In the genomic region with DNA sequence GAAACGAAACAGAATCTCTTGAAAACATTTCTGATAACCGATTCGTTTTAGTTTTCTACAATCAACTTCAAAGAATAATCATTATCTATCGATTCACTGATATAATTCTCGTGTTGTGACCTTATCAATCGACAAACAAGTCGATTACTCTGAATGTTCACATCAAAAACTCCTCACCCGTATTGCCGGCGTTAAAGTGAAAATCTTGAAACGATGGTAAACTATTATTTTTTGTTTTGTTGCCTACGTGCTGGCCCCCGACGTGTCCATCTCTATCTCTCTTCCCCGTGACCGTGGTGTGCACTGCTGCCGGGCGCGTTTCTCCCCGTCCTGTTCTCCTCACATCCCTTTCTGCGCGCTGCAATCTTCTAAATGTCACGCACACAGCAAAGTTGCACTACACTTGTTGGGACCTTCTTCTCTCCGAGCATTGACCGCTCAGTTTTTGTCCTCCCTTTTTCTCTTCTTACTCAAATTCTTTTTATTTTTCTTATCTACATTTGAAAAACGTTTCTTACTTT, we compare ENCODE assay signal across 7 worm cellular contexts.
TF ChIP-seq lines count a peak whose summit lies in the region.

No protein-coding gene starts in this region.

TF ChIP-seq in whole organism, L1 larva, 84 proteins besides CTCF, POLR2A, EP300 and RAD21 (continues in another document):
- TF ChIP-seq lin-39 (tag; optimal IDR thresholded peaks at IDR 0.05; lab: Kevin White, UChicago) (no peak), ztf-4 (tag; optimal IDR thresholded peaks at IDR 0.05; lab: Kevin White, UChicago) (peak; percentile 31), nhr-12 (tag; optimal IDR thresholded peaks at IDR 0.05; lab: Kevin White, UChicago) (no peak), ztf-11 (tag; optimal IDR thresholded peaks at IDR 0.05; lab: Kevin White, UChicago) (no peak), ceh-88 (GFP tag; IDR thresholded peaks at IDR 0.05; lab: Robert Waterston, UW) (peak; percentile 31; the same call in 1 of the 2 replicates), ceh-82 (tag; optimal IDR thresholded peaks at IDR 0.05; lab: Kevin White, UChicago) (peak in 1 of 3 experiments; percentile 65), sptf-1 (tag; optimal IDR thresholded peaks at IDR 0.05; lab: Kevin White, UChicago) (no peak), xbp-1 (tag; optimal IDR thresholded peaks at IDR 0.05; lab: Kevin White, UChicago) (no peak), vab-15 (tag; optimal IDR thresholded peaks at IDR 0.05; lab: Kevin White, UChicago) (no peak), lin-13 (GFP tag; optimal IDR thresholded peaks at IDR 0.05; lab: Kevin White, UChicago) (no peak), nhr-90 (tag; optimal IDR thresholded peaks at IDR 0.05; lab: Kevin White, UChicago; ENCODE audit: poor library complexity) (peak; percentile 35), nhr-76 (tag; optimal IDR thresholded peaks at IDR 0.05; lab: Kevin White, UChicago) (no peak)

TF ChIP-seq in whole organism, L2 larva, 48 proteins besides CTCF, POLR2A, EP300 and RAD21 (continues in another document):
- TF ChIP-seq nhr-25 (tag; optimal IDR thresholded peaks at IDR 0.05; lab: Kevin White, UChicago): peak; percentile 34
- no peak for TF ChIP-seq lin-39 (tag; optimal IDR thresholded peaks at IDR 0.05; lab: Kevin White, UChicago)
- no peak for TF ChIP-seq skn-1 (tag; optimal IDR thresholded peaks at IDR 0.05; lab: Kevin White, UChicago)
- TF ChIP-seq zag-1 (tag; optimal IDR thresholded peaks at IDR 0.05; lab: Kevin White, UChicago): peak; percentile 10
- peak; percentile 21 for TF ChIP-seq ztf-4 (tag; optimal IDR thresholded peaks at IDR 0.05; lab: Kevin White, UChicago)
- no peak for TF ChIP-seq elt-1 (tag; optimal IDR thresholded peaks at IDR 0.05; lab: Kevin White, UChicago)
- no peak for TF ChIP-seq dmd-4 (tag; optimal IDR thresholded peaks at IDR 0.05; lab: Kevin White, UChicago)
- peak; percentile 11 for TF ChIP-seq crh-2 (tag; optimal IDR thresholded peaks at IDR 0.05; lab: Kevin White, UChicago)
- TF ChIP-seq unc-39 (tag; optimal IDR thresholded peaks at IDR 0.05; lab: Kevin White, UChicago): no peak
- TF ChIP-seq ceh-16 (tag; optimal IDR thresholded peaks at IDR 0.05; lab: Kevin White, UChicago): no peak
- peak; percentile 18 for TF ChIP-seq sma-9 (GFP tag; optimal IDR thresholded peaks at IDR 0.05; lab: Kevin White, UChicago)
- no peak for TF ChIP-seq sma-9 (tag; optimal IDR thresholded peaks at IDR 0.05; lab: Kevin White, UChicago)
- peak; percentile 48 for TF ChIP-seq sma-3 (GFP tag; optimal IDR thresholded peaks at IDR 0.05; lab: Kevin White, UChicago)

TF ChIP-seq in whole organism, L3 larva, 47 proteins besides CTCF, POLR2A, EP300 and RAD21 (continues in another document):
- TF ChIP-seq nhr-25 (tag; optimal IDR thresholded peaks at IDR 0.05; lab: Kevin White, UChicago) (no peak), nhr-12 (tag; optimal IDR thresholded peaks at IDR 0.05; lab: Kevin White, UChicago) (no peak), lsy-12 (tag; optimal IDR thresholded peaks at IDR 0.05; lab: Kevin White, UChicago) (no peak), hmg-11 (tag; optimal IDR thresholded peaks at IDR 0.05; lab: Kevin White, UChicago) (no peak), tbx-2 (tag; optimal IDR thresholded peaks at IDR 0.05; lab: Kevin White, UChicago) (peak; percentile 24), ceh-82 (tag; optimal IDR thresholded peaks at IDR 0.05; lab: Kevin White, UChicago) (no peak), sea-2 (GFP tag; optimal IDR thresholded peaks at IDR 0.05; lab: Kevin White, UChicago) (no peak), zag-1 (tag; optimal IDR thresholded peaks at IDR 0.05; lab: Kevin White, UChicago) (no peak), nhr-23 (tag; optimal IDR thresholded peaks at IDR 0.05; lab: Kevin White, UChicago) (no peak), snpc-4 (tag; optimal IDR thresholded peaks at IDR 0.05; lab: Kevin White, UChicago) (no peak), fkh-2 (tag; optimal IDR thresholded peaks at IDR 0.05; lab: Kevin White, UChicago) (no peak), ztf-11 (tag; optimal IDR thresholded peaks at IDR 0.05; lab: Kevin White, UChicago) (no peak), mdl-1 (tag; optimal IDR thresholded peaks at IDR 0.05; lab: Kevin White, UChicago) (peak; percentile 19)

TF ChIP-seq in whole organism, L4 larva, 104 proteins besides CTCF, POLR2A, EP300 and RAD21 (continues in another document):
- TF ChIP-seq R02D3.7 (tag; optimal IDR thresholded peaks at IDR 0.05; lab: Kevin White, UChicago) (no peak), mdt-29 (GFP tag; IDR thresholded peaks at IDR 0.05; lab: Robert Waterston, UW) (no peak), pqm-1 (tag; optimal IDR thresholded peaks at IDR 0.05; lab: Kevin White, UChicago) (peak; percentile 61), hlh-11 (tag; optimal IDR thresholded peaks at IDR 0.05; lab: Kevin White, UChicago) (peak; percentile 78), mep-1 (tag; optimal IDR thresholded peaks at IDR 0.05; lab: Kevin White, UChicago) (peak; percentile 69), aha-1 (tag; lab: Kevin White, UChicago) (peak; percentile 100), php-3 (GFP tag; IDR thresholded peaks at IDR 0.05; lab: Robert Waterston, UW) (0 out of 2 replicates have a peak, but pooled peaks have one; percentile 46), hmg-1.1 (GFP tag; IDR thresholded peaks at IDR 0.05; lab: Robert Waterston, UW) (peak; percentile 79), T26A8.4 (GFP tag; IDR thresholded peaks at IDR 0.05; lab: Robert Waterston, UW) (peak; percentile 55), nhr-77 (tag; optimal IDR thresholded peaks at IDR 0.05; lab: Kevin White, UChicago) (peak; percentile 73), nhr-28 (tag; optimal IDR thresholded peaks at IDR 0.05; lab: Kevin White, UChicago) (peak; percentile 80), F49E8.2 (tag; optimal IDR thresholded peaks at IDR 0.05; lab: Kevin White, UChicago; ENCODE audit: borderline replicate concordance) (no peak), fkh-10 (GFP tag; optimal IDR thresholded peaks at IDR 0.05; lab: Kevin White, UChicago) (peak; percentile 16)

TF ChIP-seq in whole organism, late embryonic, 69 proteins besides CTCF, POLR2A, EP300 and RAD21 (continues in another document):
- peak; percentile 13 for TF ChIP-seq che-1 (tag; optimal IDR thresholded peaks at IDR 0.05; lab: Kevin White, UChicago)
- TF ChIP-seq elt-2 (tag; optimal IDR thresholded peaks at IDR 0.05; lab: Kevin White, UChicago): peak; percentile 69
- no peak for TF ChIP-seq eyg-1 (tag; optimal IDR thresholded peaks at IDR 0.05; lab: Kevin White, UChicago)
- peak; percentile 43 for TF ChIP-seq ceh-31 (tag; optimal IDR thresholded peaks at IDR 0.05; lab: Kevin White, UChicago)
- TF ChIP-seq ceh-2 (tag; optimal IDR thresholded peaks at IDR 0.05; lab: Kevin White, UChicago): no peak
- TF ChIP-seq ceh-18 (tag; optimal IDR thresholded peaks at IDR 0.05; lab: Kevin White, UChicago): peak; percentile 49
- TF ChIP-seq gmeb-2 (tag; optimal IDR thresholded peaks at IDR 0.05; lab: Kevin White, UChicago): no peak
- TF ChIP-seq fax-1 (tag; optimal IDR thresholded peaks at IDR 0.05; lab: Kevin White, UChicago): no peak
- TF ChIP-seq madf-2 (tag; optimal IDR thresholded peaks at IDR 0.05; lab: Kevin White, UChicago): no peak
- peak; percentile 13 for TF ChIP-seq fkh-6 (tag; optimal IDR thresholded peaks at IDR 0.05; lab: Kevin White, UChicago)
- TF ChIP-seq tbx-2 (tag; optimal IDR thresholded peaks at IDR 0.05; lab: Kevin White, UChicago): peak; percentile 47
- no peak for TF ChIP-seq hlh-6 (tag; optimal IDR thresholded peaks at IDR 0.05; lab: Kevin White, UChicago)
- TF ChIP-seq C08G9.2 (tag; optimal IDR thresholded peaks at IDR 0.05; lab: Kevin White, UChicago): peak; percentile 17
- peak; percentile 62 for TF ChIP-seq sdc-2 (tag; optimal IDR thresholded peaks at IDR 0.05; lab: Kevin White, UChicago)

TF ChIP-seq in whole organism, mixed stage, embryonic, 35 proteins besides CTCF, POLR2A, EP300 and RAD21 (continues in another document):
- TF ChIP-seq drap-1 (GFP tag; optimal IDR thresholded peaks at IDR 0.05; lab: Kevin White, UChicago): no peak
- TF ChIP-seq ztf-11 (tag; optimal IDR thresholded peaks at IDR 0.05; lab: Kevin White, UChicago): no peak
- no peak for TF ChIP-seq snpc-4 (tag; optimal IDR thresholded peaks at IDR 0.05; lab: Kevin White, UChicago)
- TF ChIP-seq elt-3 (tag; optimal IDR thresholded peaks at IDR 0.05; lab: Kevin White, UChicago): no peak
- no peak for TF ChIP-seq lsy-2 (tag; optimal IDR thresholded peaks at IDR 0.05; lab: Kevin White, UChicago)
- TF ChIP-seq bed-3 (GFP tag; optimal IDR thresholded peaks at IDR 0.05; lab: Kevin White, UChicago): no peak
- no peak for TF ChIP-seq ceh-83 (GFP tag; optimal IDR thresholded peaks at IDR 0.05; lab: Kevin White, UChicago)
- TF ChIP-seq hlh-1 (tag; optimal IDR thresholded peaks at IDR 0.05; lab: Kevin White, UChicago): peak; percentile 41
- peak; percentile 21 for TF ChIP-seq unc-62 (GFP tag; optimal IDR thresholded peaks at IDR 0.05; lab: Kevin White, UChicago)
- no peak for TF ChIP-seq elt-1 (tag; optimal IDR thresholded peaks at IDR 0.05; lab: Kevin White, UChicago; ENCODE audit: borderline replicate concordance, insufficient read depth)
- TF ChIP-seq mls-2 (tag; optimal IDR thresholded peaks at IDR 0.05; lab: Kevin White, UChicago): no peak
- peak; percentile 59 for TF ChIP-seq unc-120 (tag; optimal IDR thresholded peaks at IDR 0.05; lab: Kevin White, UChicago; ENCODE audit: poor library complexity, severe bottlenecking)
- TF ChIP-seq lin-32 (GFP tag; optimal IDR thresholded peaks at IDR 0.05; lab: Kevin White, UChicago): no peak
- no peak for TF ChIP-seq mep-1 (tag; optimal IDR thresholded peaks at IDR 0.05; lab: Kevin White, UChicago)

TF ChIP-seq in whole organism, young adult, 124 proteins besides CTCF, POLR2A, EP300 and RAD21 (continues in another document):
- TF ChIP-seq chd-7 (tag; optimal IDR thresholded peaks at IDR 0.05; lab: Kevin White, UChicago) (no peak), ztf-28 (GFP tag; IDR thresholded peaks at IDR 0.05; lab: Robert Waterston, UW) (no peak), die-1 (tag; optimal IDR thresholded peaks at IDR 0.05; lab: Kevin White, UChicago) (peak; percentile 32), bed-1 (GFP tag; IDR thresholded peaks at IDR 0.05; lab: Robert Waterston, UW) (no peak), mes-4 (tag; optimal IDR thresholded peaks at IDR 0.05; lab: Kevin White, UChicago) (no peak), somi-1 (GFP tag; optimal IDR thresholded peaks at IDR 0.05; lab: Kevin White, UChicago) (peak; percentile 21), let-526 (GFP tag; IDR thresholded peaks at IDR 0.05; lab: Robert Waterston, UW) (no peak), F55B11.4 (tag; optimal IDR thresholded peaks at IDR 0.05; lab: Kevin White, UChicago; ENCODE audit: borderline replicate concordance, insufficient read depth) (no peak), lin-26 (GFP tag; IDR thresholded peaks at IDR 0.05; lab: Robert Waterston, UW) (no peak), F37B4.10 (GFP tag; IDR thresholded peaks at IDR 0.05; lab: Robert Waterston, UW) (no peak), athp-1 (tag; optimal IDR thresholded peaks at IDR 0.05; lab: Kevin White, UChicago) (no peak), Y67H2A.10 (GFP tag; conservative IDR thresholded peaks at IDR 0.05; lab: Robert Waterston, UW) (no peak), attf-6 (GFP tag; IDR thresholded peaks at IDR 0.05; lab: Robert Waterston, UW) (no peak), ztf-6 (GFP tag; IDR thresholded peaks at IDR 0.05; lab: Robert Waterston, UW) (no peak), aptf-3 (GFP tag; IDR thresholded peaks at IDR 0.05; lab: Robert Waterston, UW) (no peak), egrh-3 (GFP tag; IDR thresholded peaks at IDR 0.05; lab: Robert Waterston, UW) (0 out of 2 replicates have a peak, but pooled peaks have one; percentile 19), rec-8 (tag; optimal IDR thresholded peaks at IDR 0.05; lab: Kevin White, UChicago) (no peak)
